Worm (Caenorhabditis elegans) whole organism, young adult: ENCODE results near the gene fmo-4.

Source experiments
- B0019.2 ChIP-seq: fragments of 200-800 bp; sonication (Bioruptor generic); conservative IDR thresholded peaks from 2 replicates; pipeline ENCODE4 v1.3.6; 2022; ENCODE audit warnings: missing genetic modification reagents, missing genetic modification characterization, missing compliant biosample characterization
- F22D6.2 ChIP-seq: sonication (generic microtip); optimal IDR thresholded peaks from 2 replicates; lab custom pipeline; 2016; ENCODE audit warnings: mild to moderate bottlenecking, missing genetic modification characterization, missing compliant biosample characterization
- F39B2.1 ChIP-seq: fragments of 200-800 bp; sonication (Bioruptor generic); IDR thresholded peaks from 2 replicates; pipeline ENCODE4 v1.3.6; 2022; ENCODE audit warnings: missing genetic modification reagents, missing genetic modification characterization, missing compliant biosample characterization
- F55B11.4 ChIP-seq: sonication (generic microtip); optimal IDR thresholded peaks from 2 replicates; lab custom pipeline; 2016; ENCODE audit warnings: missing compliant biosample characterization, missing genetic modification characterization, borderline replicate concordance; ENCODE audit not compliant: insufficient read depth
- T07F8.4 ChIP-seq: sonication (generic microtip); optimal IDR thresholded peaks from 2 replicates; lab custom pipeline; 2016; ENCODE audit warnings: mild to moderate bottlenecking, missing genetic modification characterization, moderate library complexity, missing compliant biosample characterization
- T26A5.8 ChIP-seq: sonication (generic microtip); optimal IDR thresholded peaks from 2 replicates; lab custom pipeline; 2016; ENCODE audit warnings: missing genetic modification characterization, missing compliant biosample characterization
- Y79H2A.3 ChIP-seq: fragments of 200-800 bp; sonication (Bioruptor generic); conservative IDR thresholded peaks from 2 replicates; pipeline ENCODE4 v1.3.6; 2022; ENCODE audit warnings: missing genetic modification reagents, missing genetic modification characterization, missing compliant biosample characterization
- Y95B8A.8 ChIP-seq: fragments of 200-800 bp; sonication (Bioruptor generic); IDR thresholded peaks from 2 replicates; pipeline ENCODE4 v1.3.6; 2022; ENCODE audit warnings: missing genetic modification reagents, missing genetic modification characterization, missing compliant biosample characterization
- aptf-2 ChIP-seq: fragments of 200-800 bp; sonication (Bioruptor generic); conservative IDR thresholded peaks from 2 replicates; pipeline ENCODE4 v1.3.6; 2022; ENCODE audit warnings: missing genetic modification reagents, missing genetic modification characterization, missing compliant biosample characterization
- atf-7 ChIP-seq: sonication (generic microtip); optimal IDR thresholded peaks from 2 replicates; lab custom pipeline; 2017; ENCODE audit warnings: mild to moderate bottlenecking, missing genetic modification characterization, missing compliant biosample characterization
- athp-1 ChIP-seq: sonication (generic microtip); optimal IDR thresholded peaks from 2 replicates; lab custom pipeline; 2017; ENCODE audit warnings: mild to moderate bottlenecking, missing genetic modification characterization, missing compliant biosample characterization
- attf-3 ChIP-seq: fragments of 200-800 bp; sonication (Bioruptor generic); conservative IDR thresholded peaks from 2 replicates; pipeline ENCODE4 v1.3.6; 2022; ENCODE audit warnings: missing genetic modification reagents, missing genetic modification characterization, missing compliant biosample characterization
- ccch-3 ChIP-seq: fragments of 200-800 bp; sonication (Bioruptor generic); optimal IDR thresholded peaks from 2 replicates; lab custom pipeline; 2018; ENCODE audit warnings: mild to moderate bottlenecking, missing genetic modification characterization, missing compliant biosample characterization
- ceh-58 ChIP-seq: fragments of 200-800 bp; sonication (Bioruptor generic); IDR thresholded peaks from 2 replicates; pipeline ENCODE4 v1.3.6; 2022; ENCODE audit warnings: missing genetic modification characterization, missing compliant biosample characterization
- ceh-91 ChIP-seq: fragments of 200-800 bp; sonication (Bioruptor generic); IDR thresholded peaks from 2 replicates; pipeline ENCODE4 v1.3.6; 2022; ENCODE audit warnings: missing genetic modification reagents, missing genetic modification characterization, missing compliant biosample characterization
- chd-7 ChIP-seq: sonication (generic microtip); optimal IDR thresholded peaks from 2 replicates; lab custom pipeline; 2016; ENCODE audit warnings: mild to moderate bottlenecking, missing genetic modification characterization, moderate library complexity, missing compliant biosample characterization
- die-1 ChIP-seq: sonication (generic microtip); optimal IDR thresholded peaks from 2 replicates; lab custom pipeline; 2016; ENCODE audit warnings: missing genotype, mild to moderate bottlenecking, missing genetic modification characterization, missing compliant biosample characterization
- dpl-1 ChIP-seq: fragments of 150-350 bp; optimal IDR thresholded peaks from 2 replicates; lab custom pipeline; 2014; ENCODE audit warnings: missing biosample characterization, missing genetic modification reagents, missing genetic modification characterization
- efl-1 ChIP-seq: fragments of 150-350 bp; optimal IDR thresholded peaks from 2 replicates; lab custom pipeline; 2014; ENCODE audit warnings: missing biosample characterization, missing genetic modification reagents, missing genetic modification characterization
- egl-44 ChIP-seq: fragments of 200-800 bp; sonication (Bioruptor generic); IDR thresholded peaks from 2 replicates; pipeline ENCODE4 v1.3.6; 2022; ENCODE audit warnings: missing genetic modification reagents, missing genetic modification characterization, missing compliant biosample characterization
- ekl-4 ChIP-seq: fragments of 200-800 bp; sonication (Bioruptor generic); IDR thresholded peaks from 2 replicates; pipeline ENCODE4 v1.3.6; 2022; ENCODE audit warnings: missing genetic modification reagents, missing genetic modification characterization, missing compliant biosample characterization
- ets-4 ChIP-seq: fragments of 200-800 bp; sonication (Bioruptor generic); optimal IDR thresholded peaks from 2 replicates; lab custom pipeline; 2018; ENCODE audit warnings: mild to moderate bottlenecking, missing genetic modification characterization, missing compliant biosample characterization
- hmg-20 ChIP-seq: fragments of 200-800 bp; sonication (Bioruptor generic); IDR thresholded peaks from 2 replicates; pipeline ENCODE4 v1.3.6; 2022; ENCODE audit warnings: missing genetic modification reagents, missing genetic modification characterization, missing compliant biosample characterization
- hsf-1 ChIP-seq: fragments of 200-800 bp; sonication (Bioruptor generic); IDR thresholded peaks from 2 replicates; pipeline ENCODE4 v1.3.6; 2022; ENCODE audit warnings: missing genetic modification reagents, missing genetic modification characterization, missing compliant biosample characterization
- let-526 ChIP-seq: fragments of 200-800 bp; sonication (Bioruptor generic); IDR thresholded peaks from 2 replicates; pipeline ENCODE4 v1.3.6; 2022; ENCODE audit warnings: missing genetic modification reagents, missing genetic modification characterization, missing compliant biosample characterization
- lin-26 ChIP-seq: fragments of 200-800 bp; sonication (Bioruptor generic); IDR thresholded peaks from 2 replicates; pipeline ENCODE4 v1.3.6; 2022; ENCODE audit warnings: missing genetic modification reagents, missing genetic modification characterization, missing compliant biosample characterization
- lir-1 ChIP-seq: fragments of 200-800 bp; sonication (Bioruptor generic); conservative IDR thresholded peaks from 2 replicates; pipeline ENCODE4 v1.3.6; 2022; ENCODE audit warnings: missing genetic modification reagents, missing genetic modification characterization, missing compliant biosample characterization
- lsl-1 ChIP-seq: fragments of 200-800 bp; sonication (Bioruptor generic); optimal IDR thresholded peaks from 2 replicates; lab custom pipeline; 2018; ENCODE audit warnings: mild to moderate bottlenecking, missing genetic modification characterization, moderate library complexity, missing compliant biosample characterization
- lsy-27 ChIP-seq: sonication (generic microtip); optimal IDR thresholded peaks from 2 replicates; lab custom pipeline; 2017; ENCODE audit warnings: missing genetic modification characterization, mild to moderate bottlenecking, missing compliant biosample characterization, antibody characterized with exemption, missing genotype, borderline replicate concordance; ENCODE audit not compliant: insufficient read depth
- madf-10 ChIP-seq: sonication (generic microtip); optimal IDR thresholded peaks from 2 replicates; lab custom pipeline; 2016; ENCODE audit warnings: mild to moderate bottlenecking, missing genetic modification characterization, missing compliant biosample characterization
- mcd-1 ChIP-seq: fragments of 200-800 bp; sonication (Bioruptor generic); IDR thresholded peaks from 2 replicates; pipeline ENCODE4 v1.3.6; 2022; ENCODE audit warnings: missing genetic modification reagents, missing genetic modification characterization, missing compliant biosample characterization
- mes-4 ChIP-seq: sonication (generic microtip); optimal IDR thresholded peaks from 2 replicates; lab custom pipeline; 2016; ENCODE audit warnings: missing genotype, missing genetic modification characterization, missing compliant biosample characterization
- nfya-2 ChIP-seq: fragments of 200-800 bp; sonication (Bioruptor generic); IDR thresholded peaks from 2 replicates; pipeline ENCODE4 v1.3.6; 2022; ENCODE audit warnings: missing genetic modification reagents, missing genetic modification characterization, missing compliant biosample characterization
- nhr-120 ChIP-seq: fragments of 200-800 bp; sonication (Bioruptor generic); IDR thresholded peaks from 2 replicates; pipeline ENCODE4 v1.3.6; 2022; ENCODE audit warnings: missing genetic modification characterization, missing compliant biosample characterization
- nhr-27 ChIP-seq: fragments of 200-800 bp; sonication (Bioruptor generic); optimal IDR thresholded peaks from 2 replicates; lab custom pipeline; 2018; ENCODE audit warnings: mild to moderate bottlenecking, missing genetic modification characterization, moderate library complexity, missing compliant biosample characterization
- nhr-80 ChIP-seq: sonication (generic microtip); optimal IDR thresholded peaks from 2 replicates; lab custom pipeline; 2016; ENCODE audit warnings: missing genetic modification characterization, missing compliant biosample characterization
- nhr-90 ChIP-seq: sonication (generic microtip); optimal IDR thresholded peaks from 2 replicates; lab custom pipeline; 2016; ENCODE audit warnings: missing genotype, mild to moderate bottlenecking, missing genetic modification characterization, missing compliant biosample characterization
- pha-4 ChIP-seq: fragments of 150-350 bp; sonication (generic microtip); optimal IDR thresholded peaks from 2 replicates; lab custom pipeline; 2014; ENCODE audit warnings: missing biosample characterization, missing genetic modification reagents, missing genetic modification characterization
- rec-8 ChIP-seq, 2 experiments: sonication (generic microtip); optimal IDR thresholded peaks; 2 replicates each; lab custom pipeline; 2016; ENCODE audit warnings: mild to moderate bottlenecking in 2 of 2, missing genetic modification characterization in 2 of 2, missing genetic modification reagents in 2 of 2, missing genotype in 2 of 2, missing biosample characterization in 1 of 2, missing compliant biosample characterization in 1 of 2, moderate library complexity in 1 of 2
- repo-1 ChIP-seq: sonication (generic microtip); optimal IDR thresholded peaks from 2 replicates; lab custom pipeline; 2017; ENCODE audit warnings: mild to moderate bottlenecking, missing genetic modification characterization, missing compliant biosample characterization
- snpc-1.1 ChIP-seq: sonication (generic microtip); optimal IDR thresholded peaks from 2 replicates; lab custom pipeline; 2017; ENCODE audit warnings: missing genetic modification characterization, mild to moderate bottlenecking, missing compliant biosample characterization, antibody characterized with exemption, moderate library complexity, missing genotype, missing genetic modification reagents; ENCODE audit not compliant: insufficient read depth
- sptf-2 ChIP-seq: fragments of 200-800 bp; sonication (Bioruptor generic); optimal IDR thresholded peaks from 2 replicates; lab custom pipeline; 2018; ENCODE audit warnings: mild to moderate bottlenecking, missing genetic modification characterization, missing compliant biosample characterization
- tbp1 ChIP-seq: fragments of 200-800 bp; sonication (Bioruptor generic); optimal IDR thresholded peaks from 2 replicates; lab custom pipeline; 2018; ENCODE audit warnings: mild to moderate bottlenecking, missing genetic modification characterization, missing compliant biosample characterization
- unc-62 ChIP-seq: fragments of 150-350 bp; optimal IDR thresholded peaks from 2 replicates; lab custom pipeline; 2014; ENCODE audit warnings: missing biosample characterization, missing genetic modification reagents, missing genetic modification characterization
- ztf-22 ChIP-seq: fragments of 200-800 bp; sonication (Bioruptor generic); optimal IDR thresholded peaks from 2 replicates; lab custom pipeline; 2018; ENCODE audit warnings: mild to moderate bottlenecking, missing genetic modification characterization, moderate library complexity, missing compliant biosample characterization
- ztf-28 ChIP-seq: fragments of 200-800 bp; sonication (Bioruptor generic); IDR thresholded peaks from 2 replicates; pipeline ENCODE4 v1.3.6; 2022; ENCODE audit warnings: missing genetic modification reagents, missing genetic modification characterization, missing compliant biosample characterization
- ztf-3 ChIP-seq: fragments of 200-800 bp; sonication (Bioruptor generic); optimal IDR thresholded peaks from 2 replicates; lab custom pipeline; 2018; ENCODE audit warnings: mild to moderate bottlenecking, missing genetic modification characterization, missing compliant biosample characterization

fmo-4 gene

DNA sequence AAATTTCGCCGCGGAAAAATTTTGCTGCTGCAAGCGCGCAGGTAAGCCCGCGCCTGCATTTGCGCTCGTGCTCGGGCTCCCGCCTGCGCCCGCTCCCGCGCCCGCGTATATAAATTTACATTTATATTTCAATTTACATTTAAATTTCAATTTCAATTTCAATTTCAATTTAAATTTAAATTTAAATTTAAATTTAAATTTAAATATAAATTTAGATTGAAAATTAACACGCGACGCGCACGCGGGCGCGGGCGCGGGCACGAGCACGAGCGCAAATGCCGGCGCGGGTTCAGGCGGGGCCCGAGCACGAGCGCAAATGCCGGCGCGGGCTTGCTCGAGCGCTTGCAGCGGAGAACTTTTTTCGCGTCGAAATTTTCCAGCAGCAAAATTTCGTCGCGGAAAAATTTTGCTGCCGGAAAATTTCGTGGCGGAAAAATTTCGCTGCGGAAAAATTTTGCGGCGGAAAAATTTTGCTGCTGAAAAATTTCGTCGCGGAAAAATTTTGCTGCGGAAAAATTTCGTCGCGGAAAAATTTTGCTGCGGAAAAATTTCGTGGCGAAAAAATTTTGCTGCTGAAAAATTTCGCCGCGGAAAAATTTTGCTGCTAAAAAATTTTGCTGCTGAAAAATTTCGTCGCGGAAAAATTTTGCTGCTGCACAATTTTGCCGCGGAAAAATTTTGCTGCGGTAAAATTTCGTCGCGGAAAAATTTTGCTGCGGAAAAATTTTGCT is 39.5 kb upstream of the fmo-4 start (continued):
- TF ChIP-seq ceh-58 (GFP tag; lab: Robert Waterston, UW) (0 out of 2 replicates have a peak, but pooled peaks have one; percentile 4), lsy-27 (no peak), nhr-80 (tag; lab: Kevin White, UChicago) (no peak), repo-1 (tag; lab: Kevin White, UChicago) (no peak), dpl-1 (GFP tag; lab: Kevin White, UChicago) (no peak), nhr-90 (no peak), rec-8 (tag; optimal IDR thresholded peaks at IDR 0.05; lab: Kevin White, UChicago) (no peak), nfya-2 (GFP tag; lab: Robert Waterston, UW) (0 out of 2 replicates have a peak, but pooled peaks have one; percentile 71), B0019.2 (GFP tag; lab: Robert Waterston, UW) (peak; percentile 75), egl-44 (GFP tag; lab: Robert Waterston, UW) (0 out of 2 replicates have a peak, but pooled peaks have one; percentile 15), ztf-22 (GFP tag; lab: Kevin White, UChicago) (no peak), sptf-2 (no peak), ztf-3 (no peak), F22D6.2 (tag; lab: Kevin White, UChicago) (no peak), Y95B8A.8 (GFP tag; lab: Robert Waterston, UW) (0 out of 2 replicates have a peak, but pooled peaks have one; percentile 74), T07F8.4 (tag; lab: Kevin White, UChicago) (no peak), chd-7 (tag; lab: Kevin White, UChicago) (no peak), Y79H2A.3 (GFP tag; lab: Robert Waterston, UW) (0 out of 2 replicates have a peak, but pooled peaks have one; percentile 9), ceh-91 (peak; percentile 32; the same call in 1 of the 2 replicates), ets-4 (GFP tag; lab: Kevin White, UChicago) (no peak), mcd-1 (GFP tag; lab: Robert Waterston, UW) (peak; percentile 90), ekl-4 (GFP tag; lab: Robert Waterston, UW) (no peak), madf-10 (tag; lab: Kevin White, UChicago) (no peak), F55B11.4 (tag; lab: Kevin White, UChicago) (no peak), snpc-1.1 (tag; lab: Kevin White, UChicago) (no peak), ztf-28 (GFP tag; lab: Robert Waterston, UW) (0 out of 2 replicates have a peak, but pooled peaks have one; percentile 68), lir-1 (GFP tag; lab: Robert Waterston, UW) (no peak), nhr-27 (tag; lab: Kevin White, UChicago) (no peak), mes-4 (tag; lab: Kevin White, UChicago) (no peak), let-526 (GFP tag; lab: Robert Waterston, UW) (no peak; the same call in 1 of the 2 replicates), die-1 (peak; percentile 22), hsf-1 (GFP tag; lab: Robert Waterston, UW) (peak; percentile 12; the same call in 1 of the 2 replicates), ccch-3 (GFP tag; lab: Kevin White, UChicago) (no peak), tbp1 (no peak), lin-26 (GFP tag; lab: Robert Waterston, UW) (no peak; the same call in 1 of the 2 replicates), nhr-120 (peak; percentile 87; the same call in 1 of the 2 replicates), athp-1 (no peak), attf-3 (GFP tag; lab: Robert Waterston, UW) (peak; percentile 27; the same call in 1 of the 2 replicates), lsl-1 (no peak), unc-62 (no peak), efl-1 (GFP tag; lab: Kevin White, UChicago) (no peak), atf-7 (no peak), pha-4 (no peak), T26A5.8 (tag; lab: Kevin White, UChicago) (no peak), aptf-2 (GFP tag; lab: Robert Waterston, UW) (0 out of 2 replicates have a peak, but pooled peaks have one; percentile 22), hmg-20 (no peak), F39B2.1 (no peak)
